Worm (Caenorhabditis elegans) whole organism, young adult: Measurements from ENCODE around the gene R04B3.2.

Source experiments
- B0336.3 ChIP-seq: fragments of 200-800 bp; sonication (Bioruptor generic); IDR thresholded peaks from 2 replicates; pipeline ENCODE4 v1.3.6; 2022; ENCODE audit warnings: missing genetic modification characterization, missing compliant biosample characterization
- C06A6.2 ChIP-seq: fragments of 200-800 bp; sonication (Bioruptor generic); conservative IDR thresholded peaks from 2 replicates; pipeline ENCODE4 v1.3.6; 2022; ENCODE audit warnings: missing genetic modification characterization, missing compliant biosample characterization
- F37B4.10 ChIP-seq: fragments of 200-800 bp; sonication (Bioruptor generic); IDR thresholded peaks from 2 replicates; pipeline ENCODE4 v1.3.6; 2022; ENCODE audit warnings: missing genetic modification characterization, missing compliant biosample characterization
- F57A8.1 ChIP-seq: fragments of 200-800 bp; sonication (Bioruptor generic); optimal IDR thresholded peaks from 2 replicates; lab custom pipeline; 2018; ENCODE audit warnings: mild to moderate bottlenecking, missing genetic modification characterization, moderate library complexity, missing compliant biosample characterization
- K12H6.12 ChIP-seq: fragments of 200-800 bp; sonication (Bioruptor generic); optimal IDR thresholded peaks from 2 replicates; lab custom pipeline; 2018; ENCODE audit warnings: mild to moderate bottlenecking, missing genetic modification characterization, missing compliant biosample characterization
- Y67H2A.10 ChIP-seq: fragments of 200-800 bp; sonication (Bioruptor generic); conservative IDR thresholded peaks from 2 replicates; pipeline ENCODE4 v1.3.6; 2022; ENCODE audit warnings: missing genetic modification reagents, missing genetic modification characterization, missing compliant biosample characterization
- Y95B8A.8 ChIP-seq: fragments of 200-800 bp; sonication (Bioruptor generic); IDR thresholded peaks from 2 replicates; pipeline ENCODE4 v1.3.6; 2022; ENCODE audit warnings: missing genetic modification reagents, missing genetic modification characterization, missing compliant biosample characterization
- attf-5 ChIP-seq: fragments of 200-800 bp; sonication (Bioruptor generic); optimal IDR thresholded peaks from 2 replicates; lab custom pipeline; 2018; ENCODE audit warnings: mild to moderate bottlenecking, missing genetic modification characterization, missing compliant biosample characterization
- ceh-79 ChIP-seq: sonication (generic microtip); optimal IDR thresholded peaks from 2 replicates; lab custom pipeline; 2017; ENCODE audit warnings: mild to moderate bottlenecking, missing genetic modification characterization, missing compliant biosample characterization
- die-1 ChIP-seq: sonication (generic microtip); optimal IDR thresholded peaks from 2 replicates; lab custom pipeline; 2016; ENCODE audit warnings: missing genotype, mild to moderate bottlenecking, missing genetic modification characterization, missing compliant biosample characterization
- dpl-1 ChIP-seq: fragments of 150-350 bp; optimal IDR thresholded peaks from 2 replicates; lab custom pipeline; 2014; ENCODE audit warnings: missing biosample characterization, missing genetic modification reagents, missing genetic modification characterization
- efl-1 ChIP-seq: fragments of 150-350 bp; optimal IDR thresholded peaks from 2 replicates; lab custom pipeline; 2014; ENCODE audit warnings: missing biosample characterization, missing genetic modification reagents, missing genetic modification characterization
- gei-17 ChIP-seq: fragments of 200-800 bp; sonication (Bioruptor generic); optimal IDR thresholded peaks from 2 replicates; lab custom pipeline; 2018; ENCODE audit warnings: mild to moderate bottlenecking, missing genetic modification characterization, missing compliant biosample characterization
- him-1 ChIP-seq: sonication (generic microtip); optimal IDR thresholded peaks from 2 replicates; lab custom pipeline; 2016; ENCODE audit warnings: missing genotype, missing genetic modification reagents, missing genetic modification characterization, missing compliant biosample characterization
- lag-1 ChIP-seq: fragments of 200-800 bp; sonication (Bioruptor generic); IDR thresholded peaks from 2 replicates; pipeline ENCODE4 v1.3.6; 2022; ENCODE audit warnings: missing genetic modification reagents, missing genetic modification characterization, missing compliant biosample characterization
- lin-54 ChIP-seq: fragments of 200-800 bp; sonication (Bioruptor generic); optimal IDR thresholded peaks from 2 replicates; lab custom pipeline; 2018; ENCODE audit warnings: mild to moderate bottlenecking, missing genetic modification characterization, missing compliant biosample characterization
- mcd-1 ChIP-seq: fragments of 200-800 bp; sonication (Bioruptor generic); IDR thresholded peaks from 2 replicates; pipeline ENCODE4 v1.3.6; 2022; ENCODE audit warnings: missing genetic modification reagents, missing genetic modification characterization, missing compliant biosample characterization
- mes-4 ChIP-seq: sonication (generic microtip); optimal IDR thresholded peaks from 2 replicates; lab custom pipeline; 2016; ENCODE audit warnings: missing genotype, missing genetic modification characterization, missing compliant biosample characterization
- mxl-1 ChIP-seq: sonication (generic microtip); optimal IDR thresholded peaks from 2 replicates; lab custom pipeline; 2016; ENCODE audit warnings: missing genetic modification characterization, missing compliant biosample characterization
- nfya-1 ChIP-seq: sonication (generic microtip); optimal IDR thresholded peaks from 2 replicates; lab custom pipeline; 2017; ENCODE audit warnings: antibody characterized with exemption, missing compliant biosample characterization, missing genetic modification characterization, borderline replicate concordance; ENCODE audit not compliant: insufficient read depth
- pbrm-1 ChIP-seq: fragments of 200-800 bp; sonication (Bioruptor generic); IDR thresholded peaks from 2 replicates; pipeline ENCODE4 v1.3.6; 2022; ENCODE audit warnings: missing genetic modification reagents, missing genetic modification characterization, missing compliant biosample characterization
- rcor-1 ChIP-seq: fragments of 200-800 bp; sonication (Bioruptor generic); IDR thresholded peaks from 2 replicates; pipeline ENCODE4 v1.3.6; 2022; ENCODE audit warnings: missing genetic modification reagents, missing genetic modification characterization, missing compliant biosample characterization
- sea-2 ChIP-seq: fragments of 200-800 bp; sonication (Bioruptor generic); IDR thresholded peaks from 2 replicates; pipeline ENCODE4 v1.3.6; 2022; ENCODE audit warnings: missing genetic modification characterization, missing compliant biosample characterization
- snpc-1.1 ChIP-seq: sonication (generic microtip); optimal IDR thresholded peaks from 2 replicates; lab custom pipeline; 2017; ENCODE audit warnings: missing genetic modification characterization, mild to moderate bottlenecking, missing compliant biosample characterization, antibody characterized with exemption, moderate library complexity, missing genotype, missing genetic modification reagents; ENCODE audit not compliant: insufficient read depth
- snpc-4 ChIP-seq, 5 experiments: fragments of 150-350 bp in 1 of 5; sonication (generic microtip) in 4 of 5; optimal IDR thresholded peaks; 2 replicates each; lab custom pipeline; 2014 to 2018; ENCODE audit warnings: missing genetic modification characterization in 5 of 5, missing biosample characterization in 3 of 5, antibody characterized with exemption in 2 of 5, mild to moderate bottlenecking in 2 of 5, missing compliant biosample characterization in 2 of 5, missing genotype in 2 of 5, moderate library complexity in 2 of 5, missing genetic modification reagents in 1 of 5
- somi-1 ChIP-seq: fragments of 200-800 bp; sonication (Bioruptor generic); optimal IDR thresholded peaks from 2 replicates; lab custom pipeline; 2018; ENCODE audit warnings: mild to moderate bottlenecking, missing genetic modification characterization, missing compliant biosample characterization
- sptf-2 ChIP-seq: fragments of 200-800 bp; sonication (Bioruptor generic); optimal IDR thresholded peaks from 2 replicates; lab custom pipeline; 2018; ENCODE audit warnings: mild to moderate bottlenecking, missing genetic modification characterization, missing compliant biosample characterization
- tbx-9 ChIP-seq: sonication (generic microtip); optimal IDR thresholded peaks from 2 replicates; lab custom pipeline; 2016; ENCODE audit warnings: borderline replicate concordance, missing genetic modification characterization, inconsistent platforms, missing compliant biosample characterization
- tlf-1 ChIP-seq: fragments of 200-800 bp; sonication (Bioruptor generic); optimal IDR thresholded peaks from 2 replicates; lab custom pipeline; 2018; ENCODE audit warnings: mild to moderate bottlenecking, missing genetic modification characterization, missing compliant biosample characterization
- xnd-1 ChIP-seq: sonication (generic microtip); optimal IDR thresholded peaks from 2 replicates; lab custom pipeline; 2016; ENCODE audit warnings: missing genotype, missing genetic modification reagents, missing genetic modification characterization, missing compliant biosample characterization
- zim-3 ChIP-seq: sonication (generic microtip); optimal IDR thresholded peaks from 2 replicates; lab custom pipeline; 2017; ENCODE audit warnings: mild to moderate bottlenecking, missing genetic modification characterization, moderate library complexity, missing compliant biosample characterization
- ztf-18 ChIP-seq: sonication (generic microtip); optimal IDR thresholded peaks from 2 replicates; lab custom pipeline; 2016; ENCODE audit warnings: missing genotype, mild to moderate bottlenecking, missing genetic modification characterization, missing compliant biosample characterization
- ztf-25 ChIP-seq: fragments of 200-800 bp; sonication (Bioruptor generic); IDR thresholded peaks from 2 replicates; pipeline ENCODE4 v1.3.6; 2022; ENCODE audit warnings: missing genetic modification reagents, missing genetic modification characterization, missing compliant biosample characterization

The R04B3.2 gene

DNA sequence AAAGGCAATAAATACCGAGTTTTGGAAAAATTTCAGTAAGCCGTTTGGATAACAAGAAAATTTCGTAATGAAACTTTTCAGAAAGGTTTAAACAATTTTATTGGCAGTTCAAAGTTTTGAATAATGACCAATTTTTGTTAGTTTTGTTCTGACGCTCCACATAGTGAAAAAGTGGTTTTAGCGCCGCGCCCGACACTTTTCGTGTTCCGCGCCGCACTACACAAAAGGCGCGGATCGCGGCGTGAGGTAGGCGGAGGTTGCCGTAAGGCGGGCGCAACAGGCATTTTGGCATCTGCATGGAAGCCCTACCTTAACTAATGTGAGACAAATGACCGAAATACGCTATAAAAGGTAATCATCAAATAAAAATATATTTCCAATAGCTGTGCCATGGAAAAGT, 11.8 kb downstream of the R04B3.2 start:
- TF ChIP-seq mes-4 (tag; lab: Kevin White, UChicago) (no peak), snpc-4 (GFP tag; optimal IDR thresholded peaks at IDR 0.05; lab: Kevin White, UChicago) (no peak), snpc-4 (tag; optimal IDR thresholded peaks at IDR 0.05; lab: Kevin White, UChicago) (peak in 2 of 4 experiments; percentile 52 to 76), snpc-1.1 (tag; lab: Kevin White, UChicago) (peak; percentile 42)

DNA sequence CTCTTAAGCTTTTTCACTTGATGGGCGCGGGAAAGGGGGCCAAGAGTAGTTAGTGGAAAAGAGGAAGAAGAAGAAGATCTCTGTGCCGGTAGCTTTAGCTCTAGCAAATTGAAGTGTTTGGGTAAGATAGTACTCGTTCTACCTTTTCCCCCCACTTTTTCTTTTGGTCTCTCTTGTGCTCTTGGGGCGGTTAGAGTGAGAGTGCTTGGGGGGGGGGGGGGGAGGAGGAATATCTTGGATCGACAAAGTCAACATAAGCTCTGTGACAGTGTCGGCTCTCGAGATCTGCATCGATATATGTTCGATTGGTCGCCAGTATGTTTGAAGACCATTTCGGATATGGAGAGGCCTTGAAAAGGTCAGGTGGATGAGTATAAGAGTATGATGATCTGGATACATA, 13.7 kb downstream of the R04B3.2 start, which contains the start of gene fox-1:
Gene fox-1, minus strand, starts transcription at position 101 of the 400 bp plus-strand sequence.
- no peak for TF ChIP-seq efl-1 (GFP tag; lab: Kevin White, UChicago)
- TF ChIP-seq Y67H2A.10 (GFP tag; lab: Robert Waterston, UW), result no peak
- no peak for TF ChIP-seq lag-1 (GFP tag; lab: Robert Waterston, UW)
- TF ChIP-seq pbrm-1, result no peak
- TF ChIP-seq dpl-1 (GFP tag; lab: Kevin White, UChicago), result no peak
- TF ChIP-seq nfya-1, result no peak
- TF ChIP-seq tlf-1 (GFP tag; lab: Kevin White, UChicago), result no peak
- no peak for TF ChIP-seq sptf-2 (GFP tag; lab: Kevin White, UChicago)
- no peak for TF ChIP-seq sea-2 (GFP tag; lab: Robert Waterston, UW)
- TF ChIP-seq zim-3 (tag; lab: Kevin White, UChicago), result no peak
- TF ChIP-seq mxl-1 (tag; lab: Kevin White, UChicago), result no peak
- no peak for TF ChIP-seq die-1 (tag; lab: Kevin White, UChicago)
- TF ChIP-seq B0336.3 (GFP tag; lab: Robert Waterston, UW), result no peak

DNA sequence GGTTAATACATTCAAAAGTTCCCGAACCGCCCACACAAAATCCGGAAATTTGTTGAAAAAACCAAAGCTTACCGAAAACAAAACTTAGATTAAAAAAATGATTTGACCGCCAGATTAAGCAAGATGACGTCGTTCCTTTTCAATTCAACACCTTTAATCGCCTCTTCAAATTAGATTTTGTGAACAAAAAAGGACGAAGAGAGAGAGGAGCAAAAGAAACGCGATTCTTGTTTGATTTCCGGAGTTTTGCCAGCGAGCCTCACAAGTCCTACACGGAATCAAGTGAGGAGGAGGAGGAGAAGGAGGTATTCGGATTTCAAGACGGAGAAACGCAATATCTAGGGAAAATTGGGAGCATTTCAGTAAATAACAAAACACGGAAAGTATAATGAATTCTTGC, 16.1 kb downstream of the R04B3.2 start:
- TF ChIP-seq ceh-79 (tag; lab: Kevin White, UChicago), result no peak
- no peak for TF ChIP-seq ztf-18 (tag; lab: Kevin White, UChicago)
- TF ChIP-seq mcd-1 (GFP tag; lab: Robert Waterston, UW), result no peak
- no peak for TF ChIP-seq rcor-1 (GFP tag; lab: Robert Waterston, UW)
- TF ChIP-seq xnd-1 (tag; lab: Kevin White, UChicago), result no peak
- TF ChIP-seq ztf-25, result no peak
- no peak for TF ChIP-seq somi-1 (GFP tag; lab: Kevin White, UChicago)
- no peak for TF ChIP-seq attf-5 (GFP tag; lab: Kevin White, UChicago)
- no peak for TF ChIP-seq F37B4.10
- no peak for TF ChIP-seq gei-17 (GFP tag; lab: Kevin White, UChicago)
- TF ChIP-seq F57A8.1, result no peak
- no peak for TF ChIP-seq K12H6.12 (tag; lab: Kevin White, UChicago)
- no peak for TF ChIP-seq Y95B8A.8 (GFP tag; lab: Robert Waterston, UW)

ce11 chrX:2456141-2456540, 17.4 kb downstream of the R04B3.2 start:
- peak; percentile 0 for TF ChIP-seq K12H6.12 (tag; lab: Kevin White, UChicago)
- no peak for TF ChIP-seq tbx-9 (tag; lab: Kevin White, UChicago)
- no peak for TF ChIP-seq lin-54 (GFP tag; lab: Kevin White, UChicago)
- no peak for TF ChIP-seq C06A6.2
- no peak for TF ChIP-seq Y67H2A.10 (GFP tag; lab: Robert Waterston, UW)
- no peak for TF ChIP-seq him-1 (tag; lab: Kevin White, UChicago)
